Fruit fly (Drosophila melanogaster) whole organism, embryonic: ENCODE data around the gene bor.

ENCODE experiments used
- Asciz ChIP-seq: fragments of 200-800 bp; sonication (Bioruptor generic); optimal IDR thresholded peaks from 2 replicates; lab custom pipeline; 2017; ENCODE audit warnings: missing biosample characterization, mild to moderate bottlenecking, missing genetic modification characterization, missing genetic modification reagents
- B-H2 ChIP-seq: fragments of 200-800 bp; sonication (Bioruptor generic); optimal IDR thresholded peaks from 2 replicates; lab custom pipeline; 2018; ENCODE audit warnings: missing biosample characterization, mild to moderate bottlenecking, missing genetic modification characterization
- Blimp-1 ChIP-seq: fragments of 200-800 bp; sonication (Bioruptor generic); optimal IDR thresholded peaks from 3 replicates; lab custom pipeline; 2018; ENCODE audit warnings: missing biosample characterization, missing genetic modification characterization, mild to moderate bottlenecking, moderate library complexity, missing genetic modification reagents
- BtbVII ChIP-seq: fragments of 200-800 bp; sonication (Bioruptor generic); optimal IDR thresholded peaks from 3 replicates; lab custom pipeline; 2017; ENCODE audit warnings: missing biosample characterization, mild to moderate bottlenecking, missing genetic modification characterization
- CG12104 ChIP-seq: fragments of 200-800 bp; sonication (Bioruptor generic); optimal IDR thresholded peaks from 3 replicates; lab custom pipeline; 2016; ENCODE audit warnings: missing biosample characterization, missing genetic modification characterization
- CG12299 ChIP-seq: fragments of 200-800 bp; sonication (Bioruptor generic); optimal IDR thresholded peaks from 2 replicates; lab custom pipeline; 2018; ENCODE audit warnings: missing biosample characterization, mild to moderate bottlenecking, missing genetic modification characterization
- CG13287 ChIP-seq: fragments of 200-800 bp; sonication (Bioruptor generic); IDR thresholded peaks from 2 replicates; pipeline ENCODE4 v1.3.6; 2022; ENCODE audit warnings: missing biosample characterization, missing genetic modification characterization; ENCODE audit not compliant: partially characterized antibody
- CG14710 ChIP-seq: fragments of 200-800 bp; sonication (Bioruptor generic); optimal IDR thresholded peaks from 3 replicates; lab custom pipeline; 2019; ENCODE audit warnings: missing biosample characterization, mild to moderate bottlenecking, missing genetic modification characterization, moderate library complexity
- CG15479 ChIP-seq: fragments of 200-800 bp; sonication (Bioruptor generic); optimal IDR thresholded peaks from 3 replicates; lab custom pipeline; 2019; ENCODE audit warnings: missing biosample characterization, mild to moderate bottlenecking, missing genetic modification characterization, moderate library complexity
- CG1647 ChIP-seq: fragments of 200-800 bp; sonication (Bioruptor generic); optimal IDR thresholded peaks from 3 replicates; lab custom pipeline; 2016; ENCODE audit warnings: missing biosample characterization, missing genetic modification characterization
- CG18599 ChIP-seq: fragments of 200-800 bp; sonication (Bioruptor generic); optimal IDR thresholded peaks from 3 replicates; lab custom pipeline; 2017; ENCODE audit warnings: missing biosample characterization, missing genetic modification characterization, mild to moderate bottlenecking, moderate library complexity, missing genetic modification reagents
- CG2116 ChIP-seq: fragments of 200-800 bp; sonication (Bioruptor generic); optimal IDR thresholded peaks from 3 replicates; lab custom pipeline; 2018; ENCODE audit warnings: missing biosample characterization, mild to moderate bottlenecking, missing genetic modification characterization
- CG2129 ChIP-seq: fragments of 200-800 bp; sonication (Bioruptor generic); IDR thresholded peaks from 2 replicates; pipeline ENCODE4 v1.3.6; 2022; ENCODE audit warnings: missing biosample characterization, missing genetic modification characterization; ENCODE audit not compliant: partially characterized antibody
- CG2712 ChIP-seq: fragments of 200-800 bp; optimal IDR thresholded peaks from 3 replicates; lab custom pipeline; 2019; ENCODE audit warnings: missing biosample characterization, mild to moderate bottlenecking, missing genetic modification characterization, moderate library complexity
- CG30020 ChIP-seq: fragments of 200-800 bp; optimal IDR thresholded peaks from 2 replicates; lab custom pipeline; 2019; ENCODE audit warnings: missing biosample characterization, mild to moderate bottlenecking, missing genetic modification characterization, moderate library complexity
- CG31224 ChIP-seq: fragments of 200-800 bp; sonication (Bioruptor generic); IDR thresholded peaks from 2 replicates; pipeline ENCODE4 v1.3.6; 2022; ENCODE audit warnings: missing biosample characterization, missing genetic modification characterization
- CG33213 ChIP-seq: fragments of 200-800 bp; sonication (Bioruptor generic); optimal IDR thresholded peaks from 3 replicates; lab custom pipeline; 2016; ENCODE audit warnings: missing biosample characterization, missing genetic modification characterization
- CG3726 ChIP-seq: fragments of 200-800 bp; sonication (Bioruptor generic); IDR thresholded peaks from 3 replicates; pipeline ENCODE4, ENCODE4 v1.3.6; 2022; ENCODE audit warnings: missing biosample characterization, missing genetic modification characterization
- CG8089 ChIP-seq: fragments of 200-800 bp; sonication (Bioruptor generic); optimal IDR thresholded peaks from 3 replicates; lab custom pipeline; 2016; ENCODE audit warnings: missing biosample characterization, missing genetic modification characterization
- CTCF ChIP-seq: fragments of 200-800 bp; sonication (Bioruptor generic); optimal IDR thresholded peaks from 2 replicates; lab custom pipeline; 2017; ENCODE audit warnings: missing biosample characterization, mild to moderate bottlenecking, missing genetic modification characterization, moderate library complexity
- Chrac-16 ChIP-seq: fragments of 200-800 bp; sonication (Bioruptor generic); optimal IDR thresholded peaks from 3 replicates; lab custom pipeline; 2016; ENCODE audit warnings: missing biosample characterization, missing genetic modification characterization
- Dip3 ChIP-seq: fragments of 200-800 bp; sonication (Bioruptor generic); optimal IDR thresholded peaks from 3 replicates; lab custom pipeline; 2016; ENCODE audit warnings: missing biosample characterization, missing genetic modification characterization
- Fer1 ChIP-seq: fragments of 200-800 bp; sonication (Bioruptor generic); optimal IDR thresholded peaks from 2 replicates; lab custom pipeline; 2017; ENCODE audit warnings: missing biosample characterization, mild to moderate bottlenecking, missing genetic modification characterization
- Mad ChIP-seq: fragments of 200-800 bp; sonication (Bioruptor generic); optimal IDR thresholded peaks from 2 replicates; lab custom pipeline; 2016; ENCODE audit warnings: missing biosample characterization, missing genetic modification characterization
- NC2α ChIP-seq: fragments of 200-800 bp; sonication (Bioruptor generic); optimal IDR thresholded peaks from 2 replicates; lab custom pipeline; 2016; ENCODE audit warnings: missing biosample characterization, missing genetic modification characterization
- Neu2 ChIP-seq: fragments of 200-800 bp; sonication (Bioruptor generic); optimal IDR thresholded peaks from 3 replicates; lab custom pipeline; 2016; ENCODE audit warnings: missing biosample characterization, missing genetic modification characterization, borderline replicate concordance
- Nf-YA ChIP-seq: fragments of 200-800 bp; sonication (Bioruptor generic); IDR thresholded peaks from 2 replicates; pipeline ENCODE4 v1.3.6; 2022; ENCODE audit warnings: missing biosample characterization, missing genetic modification characterization
- Poxn ChIP-seq: fragments of 200-800 bp; sonication (Bioruptor generic); IDR thresholded peaks from 2 replicates; pipeline ENCODE4 v1.3.6; 2022; ENCODE audit warnings: missing biosample characterization, missing genetic modification characterization
- Sox100B ChIP-seq: fragments of 200-800 bp; sonication (Bioruptor generic); optimal IDR thresholded peaks from 3 replicates; lab custom pipeline; 2018; ENCODE audit warnings: missing biosample characterization, mild to moderate bottlenecking, missing genetic modification characterization
- Trl ChIP-seq, 3 experiments: fragments of >200 bp in 2 of 3; fragments of 200-800 bp in 1 of 3; sonication (Bioruptor generic) in 1 of 3; optimal IDR thresholded peaks; 2 replicates in 1 of 3; 3 replicates in 2 of 3; lab custom pipeline; 2016 to 2017; ENCODE audit warnings: missing biosample characterization in 1 of 3, missing genetic modification characterization in 1 of 3
- ac ChIP-seq: fragments of 200-800 bp; sonication (Bioruptor generic); optimal IDR thresholded peaks from 3 replicates; lab custom pipeline; 2017; ENCODE audit warnings: missing biosample characterization, mild to moderate bottlenecking, missing genetic modification characterization
- bab2 ChIP-seq: fragments of 200-800 bp; sonication (Bioruptor generic); optimal IDR thresholded peaks from 2 replicates; lab custom pipeline; 2016; ENCODE audit warnings: missing biosample characterization, missing genetic modification characterization
- bigmax ChIP-seq: fragments of 200-800 bp; sonication (Bioruptor generic); optimal IDR thresholded peaks from 2 replicates; lab custom pipeline; 2018; ENCODE audit warnings: missing biosample characterization, mild to moderate bottlenecking, missing genetic modification characterization
- cg ChIP-seq: fragments of 200-800 bp; sonication (Bioruptor generic); optimal IDR thresholded peaks from 3 replicates; lab custom pipeline; 2019; ENCODE audit warnings: missing biosample characterization, mild to moderate bottlenecking, missing genetic modification characterization, moderate library complexity
- croc ChIP-seq: fragments of 200-800 bp; sonication (Bioruptor generic); conservative IDR thresholded peaks from 3 replicates; pipeline ENCODE4 v1.3.6; 2022; ENCODE audit warnings: missing biosample characterization, missing genetic modification characterization
- dmrt11E ChIP-seq: fragments of 200-800 bp; sonication (Bioruptor generic); optimal IDR thresholded peaks from 3 replicates; lab custom pipeline; 2018; ENCODE audit warnings: missing biosample characterization, mild to moderate bottlenecking, missing genetic modification characterization, moderate library complexity
- emc ChIP-seq: fragments of 200-800 bp; sonication (Bioruptor generic); optimal IDR thresholded peaks from 2 replicates; lab custom pipeline; 2016; ENCODE audit warnings: missing biosample characterization, missing genetic modification characterization
- grn ChIP-seq: fragments of 200-800 bp; sonication (Bioruptor generic); optimal IDR thresholded peaks from 3 replicates; lab custom pipeline; 2017; ENCODE audit warnings: missing biosample characterization, missing genetic modification characterization
- her ChIP-seq: fragments of 200-800 bp; sonication (Bioruptor generic); optimal IDR thresholded peaks from 2 replicates; lab custom pipeline; 2016; ENCODE audit warnings: missing biosample characterization, missing genetic modification characterization
- lmd ChIP-seq: fragments of 200-800 bp; sonication (Bioruptor generic); IDR thresholded peaks from 2 replicates; pipeline ENCODE4 v1.3.6; 2022; ENCODE audit warnings: missing biosample characterization, missing genetic modification characterization
- lola ChIP-seq, 3 experiments: fragments of >200 bp in 2 of 3; fragments of 200-800 bp in 1 of 3; sonication (Bioruptor generic) in 1 of 3; optimal IDR thresholded peaks; 2 replicates each; lab custom pipeline; 2017 to 2019; ENCODE audit warnings: missing biosample characterization in 3 of 3, missing genetic modification characterization in 3 of 3, mild to moderate bottlenecking in 1 of 3, moderate library complexity in 1 of 3
- nerfin-1 ChIP-seq: fragments of 200-800 bp; sonication (Bioruptor generic); optimal IDR thresholded peaks from 3 replicates; lab custom pipeline; 2019; ENCODE audit warnings: missing biosample characterization, mild to moderate bottlenecking, missing genetic modification characterization, moderate library complexity
- org-1 ChIP-seq: fragments of 200-800 bp; sonication (Bioruptor generic); optimal IDR thresholded peaks from 2 replicates; lab custom pipeline; 2017; ENCODE audit warnings: missing biosample characterization, missing genetic modification characterization
- otp ChIP-seq: fragments of 200-800 bp; sonication (Bioruptor generic); IDR thresholded peaks from 3 replicates; pipeline ENCODE4, ENCODE4 v1.3.6; 2022; ENCODE audit warnings: missing biosample characterization, missing genetic modification characterization
- sens ChIP-seq: fragments of 200-800 bp; sonication (Bioruptor generic); peaks from one replicate; lab custom pipeline; 2016; ENCODE audit warnings: missing biosample characterization, missing genetic modification characterization
- sima ChIP-seq: fragments of 200-800 bp; sonication (Bioruptor generic); optimal IDR thresholded peaks from 2 replicates; lab custom pipeline; 2016; ENCODE audit warnings: missing biosample characterization, missing genetic modification characterization
- sna ChIP-seq: fragments of 200-800 bp; sonication (Bioruptor generic); IDR thresholded peaks from 2 replicates; pipeline ENCODE4 v1.3.6; 2022; ENCODE audit warnings: missing biosample characterization, missing genetic modification characterization; ENCODE audit not compliant: partially characterized antibody
- unc-4 ChIP-seq: fragments of 200-800 bp; sonication (Bioruptor generic); IDR thresholded peaks from 2 replicates; pipeline ENCODE4 v1.3.6; 2022; ENCODE audit warnings: missing biosample characterization, missing genetic modification characterization; ENCODE audit not compliant: partially characterized antibody
- zfh2 ChIP-seq: fragments of 200-800 bp; sonication (Bioruptor generic); optimal IDR thresholded peaks from 2 replicates; lab custom pipeline; 2016; ENCODE audit warnings: missing biosample characterization, missing genetic modification characterization

bor gene

DNA sequence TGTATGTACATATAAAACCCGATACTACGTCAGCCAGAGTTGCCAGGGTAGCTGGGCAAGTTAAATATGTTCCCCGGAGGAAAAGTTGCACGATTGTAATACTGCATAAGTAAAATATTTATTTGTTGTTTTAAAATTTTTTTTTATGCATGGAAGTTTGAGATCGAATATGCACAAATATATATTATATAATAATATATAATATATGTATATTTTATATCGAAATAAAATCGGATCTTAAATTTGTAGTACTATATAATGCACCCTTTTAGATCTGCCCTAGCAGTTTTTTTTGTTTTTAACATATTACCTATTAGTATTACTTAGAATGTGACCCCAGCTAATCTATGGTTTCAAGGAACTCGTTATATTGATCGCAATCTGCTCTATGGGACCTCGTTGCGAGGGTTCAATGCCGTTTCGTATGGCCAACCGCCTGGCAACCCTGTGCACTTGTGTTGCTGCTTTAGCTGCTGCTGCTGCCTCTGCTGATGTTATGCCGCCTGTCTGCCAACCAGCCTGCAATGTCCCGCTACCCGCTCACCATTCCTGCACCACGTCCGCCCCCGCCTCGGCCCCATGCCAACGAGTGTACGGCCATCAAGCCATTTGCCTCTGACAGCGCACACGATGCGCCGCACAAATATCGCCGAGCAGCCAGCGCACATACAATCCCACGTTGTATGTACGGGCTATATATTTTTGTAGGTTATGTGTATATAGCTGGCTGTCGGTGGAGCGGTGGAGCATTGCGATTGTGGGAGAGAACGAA lies 27.8 kb downstream of the bor start (continued):
- TF ChIP-seq NC2α (peak; percentile 26), nerfin-1 (tag; lab: Kevin White, UChicago) (peak; percentile 86), CG3726 (GFP tag; lab: Robert Waterston, UW) (no peak), Trl (optimal IDR thresholded peaks at IDR 0.05; lab: Kevin White, UChicago) (no peak), Trl (GFP tag; optimal IDR thresholded peaks at IDR 0.05; lab: Kevin White, UChicago) (no peak), CG14710 (peak; percentile 95), lmd (GFP tag; lab: Robert Waterston, UW) (no peak), zfh2 (GFP tag; lab: Kevin White, UChicago) (peak; percentile 82), org-1 (peak; percentile 90), CG2116 (peak; percentile 63), B-H2 (peak; percentile 50), CTCF (GFP tag; lab: Kevin White, UChicago) (peak; percentile 48), CG2712 (peak; percentile 94), sima (GFP tag; lab: Kevin White, UChicago) (no peak), sna (GFP tag; lab: Robert Waterston, UW) (no peak), ac (GFP tag; lab: Kevin White, UChicago) (peak; percentile 79), sens (peak; percentile 84), unc-4 (GFP tag; lab: Robert Waterston, UW) (no peak), Poxn (no peak), CG33213 (GFP tag; lab: Kevin White, UChicago) (no peak), dmrt11E (tag; lab: Kevin White, UChicago) (peak; percentile 95), CG13287 (GFP tag; lab: Robert Waterston, UW) (no peak), grn (GFP tag; lab: Kevin White, UChicago) (no peak), emc (GFP tag; lab: Kevin White, UChicago) (peak; percentile 38), bab2 (GFP tag; lab: Kevin White, UChicago) (peak; percentile 47), Fer1 (GFP tag; lab: Kevin White, UChicago) (peak; percentile 79), CG12299 (peak; percentile 64), Chrac-16 (GFP tag; lab: Kevin White, UChicago) (peak; percentile 80), CG15479 (GFP tag; lab: Kevin White, UChicago) (peak; percentile 26), CG18599 (peak; percentile 93), otp (GFP tag; lab: Robert Waterston, UW) (no peak), Asciz (GFP tag; lab: Kevin White, UChicago) (peak; percentile 92), Dip3 (peak; percentile 54), CG12104 (GFP tag; lab: Kevin White, UChicago) (peak; percentile 79), bigmax (GFP tag; lab: Kevin White, UChicago) (peak; percentile 99), Blimp-1 (peak; percentile 75), CG30020 (tag; lab: Kevin White, UChicago) (peak; percentile 82), her (GFP tag; lab: Kevin White, UChicago) (no peak), CG2129 (GFP tag; lab: Robert Waterston, UW) (no peak), CG31224 (GFP tag; lab: Robert Waterston, UW) (no peak), CG1647 (no peak), cg (peak; percentile 66), Nf-YA (no peak), Sox100B (GFP tag; lab: Kevin White, UChicago) (peak; percentile 98), Mad (GFP tag; lab: Kevin White, UChicago) (no peak), CG8089 (peak; percentile 38), BtbVII (GFP tag; lab: Kevin White, UChicago) (peak; percentile 92), lola (GFP tag; optimal IDR thresholded peaks at IDR 0.05; lab: Kevin White, UChicago) (peak in 1 of 3 experiments; percentile 98), croc (GFP tag; lab: Robert Waterston, UW) (peak; percentile 81; the same call in 2 of the 3 replicates), Neu2 (no peak)
